Worm (Caenorhabditis elegans) whole organism, L1 larva: Measurements from ENCODE around the gene mdt-9.

ENCODE experiments used
- C16A3.4 ChIP-seq: fragments of 150-350 bp; optimal IDR thresholded peaks from 2 replicates; lab custom pipeline; 2014; ENCODE audit warnings: missing biosample characterization, missing genetic modification characterization
- Y116A8C.19 ChIP-seq: sonication (generic microtip); optimal IDR thresholded peaks from 2 replicates; lab custom pipeline; 2016; ENCODE audit warnings: missing compliant biosample characterization, missing genetic modification characterization, borderline replicate concordance
- aly-2 ChIP-seq: fragments of 150-350 bp; optimal IDR thresholded peaks from 2 replicates; lab custom pipeline; 2014; ENCODE audit warnings: missing biosample characterization, missing genetic modification characterization
- ama-1 ChIP-seq: fragments of 150-350 bp; optimal IDR thresholded peaks from 2 replicates; lab custom pipeline; 2014
- blmp-1 ChIP-seq: fragments of 150-350 bp; optimal IDR thresholded peaks from 2 replicates; lab custom pipeline; 2014; ENCODE audit warnings: missing biosample characterization, missing genetic modification characterization
- ceh-8 ChIP-seq: fragments of 200-800 bp; sonication (Bioruptor generic); optimal IDR thresholded peaks from 2 replicates; lab custom pipeline; 2018; ENCODE audit warnings: mild to moderate bottlenecking, missing genetic modification characterization, moderate library complexity, missing compliant biosample characterization
- ceh-88 ChIP-seq: fragments of 200-800 bp; sonication (Bioruptor generic); IDR thresholded peaks from 2 replicates; pipeline ENCODE4 v1.3.6; 2022; ENCODE audit warnings: missing genetic modification characterization, missing compliant biosample characterization
- ceh-90 ChIP-seq: sonication (generic microtip); optimal IDR thresholded peaks from 2 replicates; lab custom pipeline; 2016; ENCODE audit warnings: missing genetic modification characterization, missing compliant biosample characterization
- efl-1 ChIP-seq, 4 experiments: fragments of 150-350 bp; optimal IDR thresholded peaks in 3 of 4; peaks in 1 of 4; 1 replicate in 1 of 4; 2 replicates in 3 of 4; lab custom pipeline; 2014; ENCODE audit warnings: missing biosample characterization in 2 of 4, missing genetic modification characterization in 2 of 4, missing genetic modification reagents in 2 of 4
- egl-27 ChIP-seq, 2 experiments: fragments of 150-350 bp in 1 of 2; sonication (generic microtip); optimal IDR thresholded peaks; 3 replicates each; lab custom pipeline; 2017 to 2018; ENCODE audit warnings: missing biosample characterization in 2 of 2, missing genetic modification characterization in 2 of 2, missing genetic modification reagents in 2 of 2
- elt-2 ChIP-seq: sonication (generic microtip); optimal IDR thresholded peaks from 2 replicates; lab custom pipeline; 2016; ENCODE audit warnings: missing genetic modification characterization, mild to moderate bottlenecking, inconsistent platforms, missing compliant biosample characterization, missing genetic modification reagents
- elt-3 ChIP-seq, 6 experiments: fragments of 150-350 bp in 1 of 6; sonication (generic microtip); optimal IDR thresholded peaks; 2 replicates each; lab custom pipeline; 2017 to 2018; ENCODE audit warnings: missing biosample characterization in 6 of 6, missing genetic modification characterization in 6 of 6, inconsistent platforms in 1 of 6
- ets-5 ChIP-seq: fragments of 200-800 bp; sonication (Bioruptor generic); IDR thresholded peaks from 2 replicates; pipeline ENCODE4 v1.3.6; 2022; ENCODE audit warnings: missing genetic modification characterization, missing compliant biosample characterization
- fkh-10 ChIP-seq: sonication (generic microtip); optimal IDR thresholded peaks from 2 replicates; lab custom pipeline; 2017; ENCODE audit warnings: missing biosample characterization, missing genetic modification reagents, missing genetic modification characterization
- fkh-4 ChIP-seq: sonication (generic microtip); optimal IDR thresholded peaks from 2 replicates; lab custom pipeline; 2016; ENCODE audit warnings: missing compliant biosample characterization, missing genetic modification characterization, borderline replicate concordance
- fkh-8 ChIP-seq: sonication (generic microtip); optimal IDR thresholded peaks from 2 replicates; lab custom pipeline; 2016; ENCODE audit warnings: mild to moderate bottlenecking, missing genetic modification characterization, missing compliant biosample characterization
- grh-1 ChIP-seq: fragments of 200-800 bp; sonication (Bioruptor generic); IDR thresholded peaks from 2 replicates; pipeline ENCODE4 v1.3.6; 2022; ENCODE audit warnings: missing genetic modification reagents, missing genetic modification characterization, missing compliant biosample characterization
- jun-1 ChIP-seq: fragments of 150-350 bp; optimal IDR thresholded peaks from 2 replicates; lab custom pipeline; 2014; ENCODE audit warnings: missing biosample characterization, missing genetic modification reagents, missing genetic modification characterization
- lin-14 ChIP-seq: fragments of 200-800 bp; sonication (Bioruptor generic); optimal IDR thresholded peaks from 2 replicates; lab custom pipeline; 2018; ENCODE audit warnings: mild to moderate bottlenecking, missing genetic modification characterization, moderate library complexity, missing compliant biosample characterization
- lin-35 ChIP-seq, 2 experiments: fragments of 150-350 bp; optimal IDR thresholded peaks; 2 replicates each; lab custom pipeline; 2014; ENCODE audit warnings: missing biosample characterization in 2 of 2, missing genetic modification characterization in 2 of 2, missing genetic modification reagents in 2 of 2
- lin-39 ChIP-seq: fragments of 150-350 bp; optimal IDR thresholded peaks from 2 replicates; lab custom pipeline; 2014; ENCODE audit warnings: missing biosample characterization, missing genetic modification reagents, missing genetic modification characterization
- lir-3 ChIP-seq: sonication (generic microtip); optimal IDR thresholded peaks from 2 replicates; lab custom pipeline; 2016; ENCODE audit warnings: mild to moderate bottlenecking, missing genetic modification characterization, moderate library complexity, missing compliant biosample characterization; ENCODE audit not compliant: poor library complexity
- lsy-2 ChIP-seq, 2 experiments: fragments of 150-350 bp; optimal IDR thresholded peaks; 2 replicates each; lab custom pipeline; 2014; ENCODE audit warnings: missing biosample characterization in 2 of 2, missing genetic modification characterization in 2 of 2
- mab-9 ChIP-seq: fragments of 200-800 bp; sonication (Bioruptor generic); IDR thresholded peaks from 2 replicates; pipeline ENCODE4 v1.3.6; 2022; ENCODE audit warnings: missing genetic modification reagents, missing genetic modification characterization, missing compliant biosample characterization
- mdl-1 ChIP-seq, 2 experiments: fragments of 150-350 bp; optimal IDR thresholded peaks; 2 replicates each; lab custom pipeline; 2014 to 2017; ENCODE audit warnings: missing biosample characterization in 2 of 2, missing genetic modification characterization in 2 of 2, inconsistent platforms in 1 of 2
- mep-1 ChIP-seq: fragments of 150-350 bp; optimal IDR thresholded peaks from 2 replicates; lab custom pipeline; 2014; ENCODE audit warnings: missing biosample characterization, missing genetic modification characterization
- nhr-19 ChIP-seq: fragments of 200-800 bp; sonication (Bioruptor generic); conservative IDR thresholded peaks from 2 replicates; pipeline ENCODE4 v1.3.6; 2022; ENCODE audit warnings: missing genetic modification characterization, missing compliant biosample characterization
- nhr-20 ChIP-seq: sonication (generic microtip); optimal IDR thresholded peaks from 2 replicates; lab custom pipeline; 2016; ENCODE audit warnings: mild to moderate bottlenecking, missing genetic modification characterization, missing compliant biosample characterization
- nhr-28 ChIP-seq: fragments of 150-350 bp; optimal IDR thresholded peaks from 2 replicates; lab custom pipeline; 2014; ENCODE audit warnings: missing biosample characterization, missing genetic modification characterization
- nhr-47 ChIP-seq: sonication (generic microtip); optimal IDR thresholded peaks from 2 replicates; lab custom pipeline; 2016; ENCODE audit warnings: mild to moderate bottlenecking, missing genetic modification characterization, moderate library complexity, missing compliant biosample characterization
- nhr-71 ChIP-seq: sonication (generic microtip); optimal IDR thresholded peaks from 2 replicates; lab custom pipeline; 2016; ENCODE audit warnings: mild to moderate bottlenecking, missing genetic modification characterization, moderate library complexity, missing compliant biosample characterization
- nhr-76 ChIP-seq: sonication (generic microtip); optimal IDR thresholded peaks from 2 replicates; lab custom pipeline; 2017; ENCODE audit warnings: missing biosample characterization, missing genetic modification characterization
- nhr-85 ChIP-seq: sonication (generic microtip); peaks from one replicate; lab custom pipeline; 2016; ENCODE audit warnings: missing genetic modification characterization, inconsistent platforms, missing compliant biosample characterization
- nhr-90 ChIP-seq: sonication (generic microtip); optimal IDR thresholded peaks from 2 replicates; lab custom pipeline; 2016; ENCODE audit warnings: mild to moderate bottlenecking, missing genetic modification characterization, missing compliant biosample characterization; ENCODE audit not compliant: poor library complexity
- pag-3 ChIP-seq: sonication (generic microtip); optimal IDR thresholded peaks from 2 replicates; lab custom pipeline; 2017; ENCODE audit warnings: missing genetic modification characterization, mild to moderate bottlenecking, missing compliant biosample characterization, antibody characterized with exemption, borderline replicate concordance; ENCODE audit not compliant: insufficient read depth
- snpc-4 ChIP-seq: fragments of 150-350 bp; optimal IDR thresholded peaks from 2 replicates; lab custom pipeline; 2014; ENCODE audit warnings: missing biosample characterization, missing genetic modification characterization
- snu-23 ChIP-seq: sonication (generic microtip); optimal IDR thresholded peaks from 2 replicates; lab custom pipeline; 2016; ENCODE audit warnings: missing genetic modification characterization, missing compliant biosample characterization
- tbx-2 ChIP-seq: sonication (generic microtip); optimal IDR thresholded peaks from 2 replicates; lab custom pipeline; 2016; ENCODE audit warnings: missing genetic modification characterization, missing compliant biosample characterization
- tlp-1 ChIP-seq: fragments of 150-350 bp; optimal IDR thresholded peaks from 2 replicates; lab custom pipeline; 2014; ENCODE audit warnings: missing biosample characterization, missing genetic modification characterization
- xbp-1 ChIP-seq: sonication (generic microtip); optimal IDR thresholded peaks from 2 replicates; lab custom pipeline; 2016; ENCODE audit warnings: missing genetic modification characterization, missing compliant biosample characterization
- ztf-11 ChIP-seq, 2 experiments: sonication (generic microtip); optimal IDR thresholded peaks; 2 replicates each; lab custom pipeline; 2016 to 2017; ENCODE audit warnings: missing genetic modification characterization in 2 of 2, missing biosample characterization in 1 of 2, missing compliant biosample characterization in 1 of 2
- ztf-4 ChIP-seq: fragments of 150-350 bp; optimal IDR thresholded peaks from 2 replicates; lab custom pipeline; 2014; ENCODE audit warnings: missing biosample characterization, missing genetic modification characterization

The mdt-9 gene

DNA sequence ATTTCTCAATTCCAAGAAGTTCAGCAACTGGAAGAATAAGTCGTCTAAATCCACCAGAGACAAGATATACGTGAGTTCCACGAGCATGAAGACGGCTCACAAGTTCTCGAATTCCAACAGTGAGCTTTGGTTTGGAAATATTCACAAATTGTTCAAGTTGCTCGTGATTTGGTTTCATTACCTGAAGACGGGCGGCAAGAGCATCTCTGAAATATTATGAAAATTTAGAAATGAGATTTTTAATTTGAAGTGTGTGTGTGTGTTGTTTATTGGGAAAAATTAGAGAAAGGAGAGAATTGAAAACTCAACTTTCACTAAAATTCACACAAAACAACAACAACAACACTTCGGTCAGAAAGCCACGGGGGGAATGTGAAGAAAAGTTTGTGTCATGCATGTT lies 4.6 kb downstream of the mdt-9 start:
- TF ChIP-seq nhr-47 (tag; lab: Kevin White, UChicago) (peak; percentile 0), lir-3 (tag; lab: Kevin White, UChicago) (no peak), fkh-4 (tag; lab: Kevin White, UChicago) (no peak)

ce11 chrIV:13392230-13392629 lies 6.0 kb downstream of the mdt-9 start:
- TF ChIP-seq lin-39 (tag; lab: Kevin White, UChicago) (no peak), mab-9 (GFP tag; lab: Robert Waterston, UW) (no peak), fkh-10 (no peak), ztf-4 (tag; lab: Kevin White, UChicago) (no peak), ceh-90 (tag; lab: Kevin White, UChicago) (no peak), ceh-88 (no peak), xbp-1 (no peak), nhr-76 (tag; lab: Kevin White, UChicago) (no peak), jun-1 (tag; lab: Kevin White, UChicago) (no peak)

- TF ChIP-seq elt-2 (tag; lab: Kevin White, UChicago) (peak; percentile 85), fkh-8 (tag; lab: Kevin White, UChicago) (no peak), Y116A8C.19 (no peak), lin-35 (GFP tag; optimal IDR thresholded peaks at IDR 0.05; lab: Kevin White, UChicago) (peak in 1 of 2 experiments; percentile 45), nhr-28 (tag; lab: Kevin White, UChicago) (no peak), snpc-4 (tag; lab: Kevin White, UChicago) (no peak), tbx-2 (peak; percentile 58), grh-1 (GFP tag; lab: Robert Waterston, UW) (no peak), elt-3 (tag; optimal IDR thresholded peaks at IDR 0.05; lab: Kevin White, UChicago) (peak in 3 of 6 experiments; percentile 6 to 82 (median 61)), nhr-20 (tag; lab: Kevin White, UChicago) (peak; percentile 76), lsy-2 (tag; optimal IDR thresholded peaks at IDR 0.05; lab: Kevin White, UChicago) (peak; percentile 24 to 44), ztf-4 (tag; lab: Kevin White, UChicago) (peak; percentile 19), efl-1 (optimal IDR thresholded peaks at IDR 0.05; lab: Kevin White, UChicago) (no peak), efl-1 (GFP tag; optimal IDR thresholded peaks at IDR 0.05 in 1 of 2; lab: Kevin White, UChicago) (peak in 1 of 2 experiments; percentile 84), nhr-19 (GFP tag; lab: Robert Waterston, UW) (peak; percentile 50), ztf-11 (tag; optimal IDR thresholded peaks at IDR 0.05; lab: Kevin White, UChicago) (no peak), tlp-1 (tag; lab: Kevin White, UChicago) (no peak), mdl-1 (tag; optimal IDR thresholded peaks at IDR 0.05; lab: Kevin White, UChicago) (peak in 1 of 2 experiments; percentile 26), nhr-76 (tag; lab: Kevin White, UChicago) (no peak), egl-27 (tag; optimal IDR thresholded peaks at IDR 0.05; lab: Kevin White, UChicago) (no peak), nhr-90 (tag; lab: Kevin White, UChicago) (peak; percentile 73), lin-14 (peak; percentile 65), mep-1 (peak; percentile 5), ets-5 (no peak), nhr-47 (tag; lab: Kevin White, UChicago) (peak; percentile 18), nhr-71 (tag; lab: Kevin White, UChicago) (peak; percentile 84), ceh-8 (GFP tag; lab: Kevin White, UChicago) (no peak), snu-23 (peak; percentile 48), blmp-1 (tag; lab: Kevin White, UChicago) (peak; percentile 36), nhr-85 (tag; lab: Kevin White, UChicago) (peak; percentile 89), pag-3 (tag; lab: Kevin White, UChicago) (peak; percentile 23), C16A3.4 (tag; lab: Kevin White, UChicago) (peak; percentile 7), aly-2 (no peak), ama-1 (lab: Kevin White, UChicago) (no peak)
Measured at ce11 chrIV:13393246-13393716, 7.1 kb downstream of the mdt-9 start.
